Worm (Caenorhabditis elegans): ENCODE data around the gene stg-2.
"Not testable (repeated sequence)": the region's sequence is repeated elsewhere in the genome, so short reads cannot be mapped to it uniquely, and the experiment has no call there.

The stg-2 gene

ce11 chrX:8638679-8639184 is 5.0 kb downstream of the stg-2 start:
- TF ChIP-seq unc-62 (GFP tag; optimal IDR thresholded peaks at IDR 0.05), result no peak

ce11 chrX:8625090-8625489 is 18.6 kb downstream of the stg-2 start, which contains the start of gene K01A12.3:
Gene K01A12.3 (minus strand): TSS chrX:8625190.
- TF ChIP-seq unc-62 (GFP tag; optimal IDR thresholded peaks at IDR 0.05), result no peak

DNA sequence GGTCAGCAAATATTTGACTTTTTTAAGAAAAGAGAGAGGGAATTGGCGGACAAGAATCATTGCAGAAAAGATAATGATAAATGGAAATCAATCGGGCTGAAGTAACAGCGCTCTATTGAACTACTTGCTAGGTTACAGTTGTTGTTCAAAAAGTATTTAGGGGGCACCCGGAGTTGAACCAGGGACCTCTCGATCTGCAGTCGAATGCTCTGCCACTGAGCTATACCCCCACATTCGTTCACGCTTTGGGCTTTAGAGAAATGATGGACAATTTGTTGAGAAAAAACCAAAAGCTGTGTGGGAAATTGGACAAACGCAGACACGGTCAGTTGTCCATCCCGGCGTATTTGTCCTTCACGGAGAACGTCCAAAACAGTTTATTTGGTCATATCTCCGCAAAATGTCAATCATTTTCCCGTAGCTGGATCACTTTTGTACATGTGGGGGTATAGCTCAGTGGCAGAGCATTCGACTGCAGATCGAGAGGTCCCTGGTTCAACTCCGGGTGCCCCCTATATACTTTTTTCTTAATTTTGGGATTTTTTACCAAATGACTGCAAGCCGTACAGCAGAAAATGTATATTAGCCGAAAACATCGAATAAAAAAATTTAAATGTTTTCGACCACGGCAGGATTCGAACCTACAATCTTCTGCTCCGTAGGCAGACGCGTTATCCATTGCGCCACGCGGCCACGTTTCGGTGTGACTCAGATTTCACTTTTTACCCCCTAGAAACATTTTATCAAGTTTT is 19.7 kb downstream of the stg-2 start:
- TF ChIP-seq unc-62 (GFP tag; optimal IDR thresholded peaks at IDR 0.05), result no peak

ce11 chrX:8613053-8613452 is 30.7 kb downstream of the stg-2 start, which contains the start of gene K01A12.2:
Gene K01A12.2 (plus strand): TSS chrX:8613353.
- no peak for TF ChIP-seq unc-62 (GFP tag; optimal IDR thresholded peaks at IDR 0.05)

DNA sequence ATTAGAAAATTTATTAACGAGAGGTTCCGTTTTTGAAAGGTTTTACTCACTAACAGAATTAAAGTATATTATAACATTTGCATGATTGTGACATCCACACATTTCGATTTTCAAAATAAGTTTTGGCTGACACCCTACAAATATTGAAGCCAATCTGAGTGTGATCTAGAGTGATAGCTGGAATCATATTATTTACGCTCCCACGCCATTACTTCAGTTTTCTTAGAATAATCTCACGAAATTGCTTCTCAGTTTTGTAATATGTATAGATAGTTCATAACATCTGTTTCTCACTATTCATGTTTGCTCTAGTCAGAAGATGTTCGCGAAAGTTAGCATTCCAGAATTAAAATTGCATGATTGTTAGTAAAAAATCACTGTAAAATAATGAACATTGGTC is 31.4 kb downstream of the stg-2 start:
- no peak for TF ChIP-seq unc-62 (GFP tag; optimal IDR thresholded peaks at IDR 0.05)

DNA sequence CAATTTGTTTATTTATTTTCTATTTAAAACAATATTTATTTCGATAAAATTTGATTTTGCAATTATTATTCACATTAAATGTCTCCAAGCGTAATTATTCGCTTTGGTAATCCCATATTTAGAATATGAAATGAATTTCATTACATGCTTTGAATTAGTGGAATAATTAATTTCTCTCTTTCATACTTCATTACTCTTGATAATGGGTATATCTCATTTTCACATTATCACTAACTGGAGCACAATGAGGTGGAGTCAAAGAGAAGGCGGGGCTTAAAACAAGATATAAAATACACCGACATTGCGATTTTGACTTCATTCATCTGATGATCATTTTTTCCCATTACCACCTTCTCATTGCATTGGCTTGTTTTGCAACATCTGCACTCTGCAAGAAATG is 33.1 kb downstream of the stg-2 start, which contains the start of gene K01A12.4:
K01A12.4 (plus strand) TSS at position 301 of the 400 bp plus-strand sequence.
- TF ChIP-seq unc-62 (GFP tag; optimal IDR thresholded peaks at IDR 0.05), result not testable (repeated sequence)

ce11 chrX:8608756-8609155 is 35.0 kb downstream of the stg-2 start:
- no peak for TF ChIP-seq unc-62 (GFP tag; optimal IDR thresholded peaks at IDR 0.05)

DNA sequence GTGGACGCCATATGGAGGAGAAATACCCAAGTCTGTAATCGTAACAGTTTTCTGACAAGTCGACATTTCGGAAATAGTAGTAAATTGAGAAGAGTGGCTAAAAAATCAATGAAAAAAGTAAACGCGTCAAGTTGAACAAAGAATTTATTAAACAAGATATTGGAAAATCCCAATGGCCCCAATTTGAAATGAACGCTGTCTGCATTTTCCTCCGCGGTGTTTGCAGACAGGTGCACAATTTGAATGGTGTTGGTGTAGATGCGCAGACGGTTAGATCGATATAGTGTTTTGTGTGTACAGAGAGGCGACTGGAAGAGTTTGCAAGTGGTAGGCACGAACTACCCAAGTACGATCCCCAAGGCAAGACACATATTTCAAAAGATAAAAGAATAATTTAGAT is 38.7 kb downstream of the stg-2 start, which contains the start of the genes H35N09.2 and H35N09.1:
H35N09.2 (minus strand) TSS at position 54 of the 400 bp plus-strand sequence.
H35N09.1 (plus strand) TSS at position 335 of the 400 bp plus-strand sequence.
- TF ChIP-seq unc-62 (GFP tag; optimal IDR thresholded peaks at IDR 0.05), result no peak

ce11 chrX:8604160-8604559 is 39.6 kb downstream of the stg-2 start:
- TF ChIP-seq unc-62 (GFP tag; optimal IDR thresholded peaks at IDR 0.05), result no peak

DNA sequence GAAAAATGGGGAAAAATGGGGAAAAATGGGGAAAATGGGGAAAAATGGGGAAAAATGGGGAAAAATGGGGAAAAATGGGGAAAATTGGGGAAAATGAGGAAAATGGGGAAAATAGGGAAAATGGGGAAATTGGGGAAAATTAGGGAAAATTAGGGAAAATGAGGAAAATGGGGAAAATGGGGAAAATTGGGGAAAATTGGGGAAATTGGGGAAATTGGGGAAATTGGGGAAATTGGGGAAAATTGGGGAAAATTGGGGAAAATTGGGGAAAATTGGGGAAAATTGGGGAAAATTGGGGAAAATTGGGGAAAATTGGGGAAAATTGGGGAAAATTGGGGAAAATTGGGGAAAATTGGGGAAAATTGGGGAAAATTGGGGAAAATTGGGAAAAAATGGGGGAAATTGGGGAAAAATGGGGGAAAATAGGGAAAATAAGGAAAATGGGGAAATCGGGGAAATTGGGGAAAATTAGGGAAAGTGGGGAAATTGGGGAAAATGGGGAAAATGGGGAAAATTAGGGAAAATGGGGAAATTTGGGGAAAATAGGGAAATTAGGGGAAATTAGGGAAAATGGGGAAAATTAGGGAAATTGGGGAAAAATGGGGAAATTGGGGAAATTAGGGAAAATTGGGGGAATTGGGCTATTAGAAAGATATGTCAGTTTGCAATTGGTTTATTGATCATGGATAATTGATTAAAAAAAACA is 40.8 kb downstream of the stg-2 start:
- no peak for TF ChIP-seq unc-62 (GFP tag; optimal IDR thresholded peaks at IDR 0.05)

DNA sequence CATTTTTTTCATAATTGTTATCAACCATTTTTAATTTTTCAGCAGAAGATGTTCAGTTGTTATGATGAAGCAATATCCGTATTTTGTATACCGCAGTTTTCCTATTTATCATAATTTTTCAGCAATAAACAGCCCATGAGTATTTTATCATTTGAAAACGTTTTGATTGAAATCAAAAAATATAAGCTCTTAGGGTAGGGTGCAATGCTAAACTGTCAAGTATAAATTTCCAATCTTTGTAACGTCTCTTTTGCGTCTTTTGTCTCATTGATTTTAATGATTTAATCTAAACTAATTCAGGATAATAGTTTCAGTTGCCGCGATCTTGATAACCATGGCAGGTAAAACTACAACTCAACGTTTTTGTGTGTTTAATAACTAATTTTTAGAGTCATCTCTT is 42.5 kb downstream of the stg-2 start, which contains the start of gene F18E9.1:
F18E9.1 (plus strand) TSS at position 301 of the 400 bp plus-strand sequence.
- TF ChIP-seq unc-62 (GFP tag; optimal IDR thresholded peaks at IDR 0.05), result no peak

DNA sequence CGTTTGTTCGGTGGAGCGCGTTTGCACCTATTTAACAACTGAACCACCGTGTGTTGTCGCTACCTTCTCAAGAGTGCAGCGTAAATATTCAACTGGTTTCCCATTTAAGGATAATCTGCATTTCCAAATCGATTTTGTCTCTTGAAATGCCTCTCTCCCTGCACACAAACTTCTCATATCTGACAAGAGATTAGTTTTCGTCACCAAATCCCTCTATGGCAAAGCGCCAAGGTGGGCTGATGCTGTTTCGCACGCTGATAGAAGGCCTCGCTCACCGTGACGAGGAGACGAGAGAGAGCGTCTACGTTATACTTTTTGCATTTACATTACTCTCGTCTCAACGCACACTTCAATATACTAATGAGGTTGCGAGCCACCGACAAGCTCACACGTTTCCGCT is 44.0 kb downstream of the stg-2 start:
- TF ChIP-seq unc-62 (GFP tag; optimal IDR thresholded peaks at IDR 0.05), result no peak

DNA sequence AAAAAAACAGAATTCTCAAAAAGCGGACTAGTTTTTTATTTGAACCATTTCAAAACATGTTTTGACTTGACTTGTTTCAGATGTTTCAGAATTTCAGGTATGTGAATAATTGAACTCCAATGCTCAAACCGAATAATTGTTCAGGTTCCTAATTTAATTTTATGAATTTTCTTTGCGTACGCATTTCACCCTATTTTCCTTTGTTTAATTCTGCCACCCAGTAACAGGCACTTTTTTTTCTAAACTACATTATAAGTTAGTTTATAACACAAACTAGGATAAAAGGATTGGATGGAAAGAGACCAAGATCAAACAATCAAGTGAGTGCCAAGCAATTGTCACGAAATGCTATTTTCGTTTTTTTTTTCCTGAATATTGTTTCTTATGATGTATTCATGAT is 45.2 kb downstream of the stg-2 start:
- TF ChIP-seq unc-62 (GFP tag; optimal IDR thresholded peaks at IDR 0.05), result no peak

ce11 chrX:8597647-8598046 is 46.1 kb downstream of the stg-2 start, which contains the start of gene F18E9.7:
Gene F18E9.7 (minus strand): TSS chrX:8597747.
- TF ChIP-seq unc-62 (GFP tag; optimal IDR thresholded peaks at IDR 0.05), result no peak

DNA sequence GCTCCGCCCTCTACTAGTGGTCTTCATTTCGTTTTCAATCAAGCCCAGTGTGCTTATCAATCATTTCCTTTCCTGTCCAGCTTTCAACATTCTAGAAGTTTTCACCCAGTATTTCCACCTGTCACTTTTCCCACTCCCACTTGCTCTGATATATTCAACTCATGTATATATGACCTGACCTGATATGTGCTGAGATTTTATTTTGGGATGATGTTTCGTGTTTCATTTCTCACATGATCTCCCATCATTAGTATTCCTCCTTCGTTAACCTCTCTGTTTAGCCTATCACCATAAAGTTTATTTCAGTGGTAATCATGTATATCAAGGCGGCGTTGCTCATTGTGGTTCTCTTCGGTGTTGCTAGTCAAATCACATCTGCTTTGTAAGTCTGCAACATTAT is 50.8 kb downstream of the stg-2 start, which contains the start of gene nlp-7:
nlp-7 (plus strand) TSS at position 301 of the 400 bp plus-strand sequence.
- TF ChIP-seq unc-62 (GFP tag; optimal IDR thresholded peaks at IDR 0.05), result no peak
